Worm (Caenorhabditis elegans): Measurements from ENCODE around the gene ndab-1.

DNA sequence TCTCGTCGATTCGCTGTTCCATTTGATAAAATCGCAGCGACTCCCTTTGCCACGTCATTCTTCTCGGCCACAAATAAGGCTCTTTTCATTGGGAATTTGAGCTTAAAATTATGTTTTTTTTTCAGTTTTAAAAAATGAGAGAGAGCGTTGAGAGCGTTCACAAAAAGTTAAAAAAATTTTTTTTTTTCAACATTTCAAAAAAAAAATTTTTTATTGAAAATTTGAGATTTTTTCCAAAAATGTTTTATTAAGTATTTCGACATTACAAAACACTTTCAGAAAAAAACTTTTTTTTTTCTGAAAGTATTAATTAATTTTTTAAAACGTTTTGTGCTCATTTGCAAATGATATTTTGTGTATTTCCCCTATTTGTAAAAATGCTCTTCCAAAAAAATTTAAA is 44.6 kb upstream of the ndab-1 start, which contains the start of gene top-3:
- TF ChIP-seq ceh-82 (tag; optimal IDR thresholded peaks at IDR 0.05) (no peak), nhr-11 (tag; optimal IDR thresholded peaks at IDR 0.05) (no peak), blmp-1 (tag; optimal IDR thresholded peaks at IDR 0.05; ENCODE audit: insufficient read depth) (no peak), alr-1 (tag; optimal IDR thresholded peaks at IDR 0.05) (no peak), snpc-4 (tag; optimal IDR thresholded peaks at IDR 0.05) (no peak), nhr-77 (tag; optimal IDR thresholded peaks at IDR 0.05) (no peak), lsy-2 (tag; optimal IDR thresholded peaks at IDR 0.05) (no peak), ztf-4 (tag; optimal IDR thresholded peaks at IDR 0.05) (no peak), aly-2 (tag; optimal IDR thresholded peaks at IDR 0.05) (no peak), unc-55 (GFP tag; optimal IDR thresholded peaks at IDR 0.05) (no peak), sma-3 (GFP tag; optimal IDR thresholded peaks at IDR 0.05) (no peak), unc-39 (tag; optimal IDR thresholded peaks at IDR 0.05) (no peak), ztf-11 (tag; optimal IDR thresholded peaks at IDR 0.05) (no peak)

All from whole organism, L2 larva.